Worm (Caenorhabditis elegans): ENCODE data around the gene F22B3.8.
A peak's percentile ranks its signal among the peaks of the same experiment; 100 is the strongest.

Gene F22B3.8

ce11 chrIV:11377439-11377838 is 47.3 kb downstream of the F22B3.8 start (continued):
- TF ChIP-seq attf-6 (GFP tag; IDR thresholded peaks at IDR 0.05) (peak; percentile 86), F52B5.7 (tag; optimal IDR thresholded peaks at IDR 0.05) (peak; percentile 22), tbx-9 (tag; optimal IDR thresholded peaks at IDR 0.05; ENCODE audit: borderline replicate concordance) (no peak), bed-1 (GFP tag; IDR thresholded peaks at IDR 0.05) (no peak), hrde-1 (tag; optimal IDR thresholded peaks at IDR 0.05; ENCODE audit: borderline replicate concordance) (peak; percentile 91), lin-35 (GFP tag; optimal IDR thresholded peaks at IDR 0.05) (no peak), ceh-100 (GFP tag; IDR thresholded peaks at IDR 0.05) (0 out of 2 replicates have a peak, but pooled peaks have one; percentile 9), rec-8 (tag; optimal IDR thresholded peaks at IDR 0.05) (peak in 1 of 2 experiments; percentile 24), nhr-120 (GFP tag; IDR thresholded peaks at IDR 0.05) (no peak), hmg-20 (GFP tag; IDR thresholded peaks at IDR 0.05) (no peak), ztf-25 (GFP tag; IDR thresholded peaks at IDR 0.05) (peak; percentile 63; the same call in 1 of the 2 replicates), tbp1 (GFP tag; optimal IDR thresholded peaks at IDR 0.05) (peak; percentile 57), C17E4.6 (GFP tag; IDR thresholded peaks at IDR 0.05) (0 out of 2 replicates have a peak, but pooled peaks have one; percentile 27), F49E8.2 (tag; optimal IDR thresholded peaks at IDR 0.05; ENCODE audit: insufficient read depth) (peak; percentile 76), repo-1 (tag; optimal IDR thresholded peaks at IDR 0.05) (peak; percentile 55), mes-4 (tag; optimal IDR thresholded peaks at IDR 0.05) (peak; percentile 52), Y95B8A.8 (GFP tag; IDR thresholded peaks at IDR 0.05) (peak; percentile 88)

- 0 out of 2 replicates have a peak, but pooled peaks have one; percentile 19 for TF ChIP-seq nfyb-1 (GFP tag; IDR thresholded peaks at IDR 0.05)
- TF ChIP-seq F39B2.1 (GFP tag; IDR thresholded peaks at IDR 0.05): 0 out of 2 replicates have a peak, but pooled peaks have one; percentile 4
- no peak for TF ChIP-seq mel-28 (tag; optimal IDR thresholded peaks at IDR 0.05; ENCODE audit: borderline replicate concordance)
- TF ChIP-seq Y56A3A.18 (GFP tag; IDR thresholded peaks at IDR 0.05): peak; percentile 9; the same call in 1 of the 2 replicates
- 0 out of 2 replicates have a peak, but pooled peaks have one; percentile 9 for TF ChIP-seq pbrm-1 (GFP tag; IDR thresholded peaks at IDR 0.05)
- no peak for TF ChIP-seq F49E8.2 (tag; optimal IDR thresholded peaks at IDR 0.05; ENCODE audit: insufficient read depth)
Measured at ce11 chrIV:11375713-11376112, 49.0 kb downstream of the F22B3.8 start.
